Worm (Caenorhabditis elegans) whole organism, L4 larva: ENCODE measurements around the gene T16A9.3.

Experiments used
- D1046.2 ChIP-seq: fragments of 200-800 bp; sonication (Bioruptor generic); IDR thresholded peaks from 2 replicates; pipeline ENCODE4 v1.3.6; 2022; ENCODE audit warnings: missing genetic modification characterization, missing compliant biosample characterization
- R02D3.7 ChIP-seq: fragments of 150-350 bp; sonication (generic microtip); optimal IDR thresholded peaks from 3 replicates; lab custom pipeline; 2014; ENCODE audit warnings: missing biosample characterization, missing genetic modification characterization
- T20F7.1 ChIP-seq: fragments of 200-800 bp; sonication (Bioruptor generic); optimal IDR thresholded peaks from 2 replicates; lab custom pipeline; 2018; ENCODE audit warnings: mild to moderate bottlenecking, missing genetic modification characterization, missing compliant biosample characterization
- ZK337.2 ChIP-seq: fragments of 200-800 bp; sonication (Bioruptor generic); IDR thresholded peaks from 2 replicates; pipeline ENCODE4 v1.3.6; 2022; ENCODE audit warnings: missing genetic modification reagents, missing genetic modification characterization, missing compliant biosample characterization
- aha-1 ChIP-seq: fragments of 150-350 bp; peaks from one replicate; lab custom pipeline; 2014; ENCODE audit warnings: missing biosample characterization, missing genetic modification characterization
- aly-2 ChIP-seq: sonication (generic microtip); optimal IDR thresholded peaks from 2 replicates; lab custom pipeline; 2018; ENCODE audit warnings: missing biosample characterization, missing genetic modification characterization
- ceh-28 ChIP-seq: fragments of 150-350 bp; optimal IDR thresholded peaks from 2 replicates; lab custom pipeline; 2014; ENCODE audit warnings: missing biosample characterization, missing genetic modification reagents, missing genetic modification characterization
- ceh-44 ChIP-seq: fragments of 200-800 bp; sonication (Bioruptor generic); IDR thresholded peaks from 2 replicates; pipeline ENCODE4 v1.3.6; 2022; ENCODE audit warnings: missing genetic modification reagents, missing genetic modification characterization, missing compliant biosample characterization
- ceh-62 ChIP-seq: sonication (generic microtip); optimal IDR thresholded peaks from 2 replicates; lab custom pipeline; 2017; ENCODE audit warnings: missing biosample characterization, missing genetic modification characterization
- ceh-82 ChIP-seq: sonication (generic microtip); optimal IDR thresholded peaks from 2 replicates; lab custom pipeline; 2017; ENCODE audit warnings: missing biosample characterization, missing genetic modification characterization
- daf-16 ChIP-seq, 3 experiments: sonication (generic microtip); optimal IDR thresholded peaks; 2 replicates each; lab custom pipeline; 2016 to 2017; ENCODE audit warnings: missing genetic modification characterization in 3 of 3, missing genetic modification reagents in 3 of 3, mild to moderate bottlenecking in 2 of 3, missing compliant biosample characterization in 2 of 3, missing biosample characterization in 1 of 3, moderate library complexity in 1 of 3
- daf-19 ChIP-seq: fragments of 200-800 bp; sonication (Bioruptor generic); conservative IDR thresholded peaks from 2 replicates; pipeline ENCODE4 v1.3.6; 2022; ENCODE audit warnings: missing genetic modification characterization, missing compliant biosample characterization
- daf-8 ChIP-seq: fragments of 200-800 bp; sonication (Bioruptor generic); IDR thresholded peaks from 2 replicates; pipeline ENCODE4 v1.3.6; 2022; ENCODE audit warnings: missing genetic modification characterization, missing compliant biosample characterization
- dmd-6 ChIP-seq: fragments of 200-800 bp; sonication (Bioruptor generic); IDR thresholded peaks from 2 replicates; pipeline ENCODE4 v1.3.6; 2022; ENCODE audit warnings: missing genetic modification reagents, missing genetic modification characterization, missing compliant biosample characterization
- dpl-1 ChIP-seq: fragments of 150-350 bp; optimal IDR thresholded peaks from 2 replicates; lab custom pipeline; 2014; ENCODE audit warnings: missing biosample characterization, missing genetic modification reagents, missing genetic modification characterization
- dve-1 ChIP-seq: sonication (generic microtip); optimal IDR thresholded peaks from 2 replicates; lab custom pipeline; 2017; ENCODE audit warnings: antibody characterized with exemption, mild to moderate bottlenecking, missing genetic modification characterization, missing compliant biosample characterization; ENCODE audit not compliant: insufficient read depth
- egl-27 ChIP-seq: sonication (generic microtip); optimal IDR thresholded peaks from 3 replicates; lab custom pipeline; 2017; ENCODE audit warnings: missing biosample characterization, missing genetic modification reagents, missing genetic modification characterization
- hif-1 ChIP-seq, 2 experiments: sonication (generic microtip); optimal IDR thresholded peaks; 2 replicates each; lab custom pipeline; 2016 to 2017; ENCODE audit warnings: missing compliant biosample characterization in 2 of 2, missing genetic modification characterization in 2 of 2, missing genetic modification reagents in 2 of 2, missing genotype in 2 of 2, mild to moderate bottlenecking in 1 of 2
- hlh-11 ChIP-seq: fragments of 200-800 bp; sonication (Bioruptor generic); optimal IDR thresholded peaks from 2 replicates; lab custom pipeline; 2018; ENCODE audit warnings: mild to moderate bottlenecking, missing genetic modification characterization, missing compliant biosample characterization
- hlh-30 ChIP-seq: sonication (generic microtip); optimal IDR thresholded peaks from 2 replicates; lab custom pipeline; 2017; ENCODE audit warnings: antibody characterized with exemption, mild to moderate bottlenecking, missing genetic modification characterization, missing compliant biosample characterization; ENCODE audit not compliant: insufficient read depth
- jun-1 ChIP-seq: fragments of 150-350 bp; optimal IDR thresholded peaks from 2 replicates; lab custom pipeline; 2014; ENCODE audit warnings: missing biosample characterization, missing genetic modification reagents, missing genetic modification characterization
- lim-7 ChIP-seq: fragments of 200-800 bp; sonication (Bioruptor generic); IDR thresholded peaks from 2 replicates; pipeline ENCODE4 v1.3.6; 2022; ENCODE audit warnings: missing genetic modification characterization, missing compliant biosample characterization
- lin-1 ChIP-seq: fragments of 200-800 bp; sonication (Bioruptor generic); IDR thresholded peaks from 2 replicates; pipeline ENCODE4 v1.3.6; 2022; ENCODE audit warnings: missing genetic modification reagents, missing genetic modification characterization, missing compliant biosample characterization
- lin-15B ChIP-seq: fragments of 150-350 bp; sonication (generic microtip); optimal IDR thresholded peaks from 3 replicates; lab custom pipeline; 2014; ENCODE audit warnings: missing biosample characterization, missing genetic modification characterization
- mdl-1 ChIP-seq, 2 experiments: fragments of 150-350 bp in 1 of 2; sonication (generic microtip) in 1 of 2; optimal IDR thresholded peaks; 2 replicates each; lab custom pipeline; 2014 to 2017; ENCODE audit warnings: missing biosample characterization in 2 of 2, missing genetic modification characterization in 2 of 2
- mdt-29 ChIP-seq: fragments of 200-800 bp; sonication (Bioruptor generic); IDR thresholded peaks from 2 replicates; pipeline ENCODE4 v1.3.6; 2022; ENCODE audit warnings: missing genetic modification reagents, missing genetic modification characterization, missing compliant biosample characterization
- mep-1 ChIP-seq: fragments of 150-350 bp; sonication (generic microtip); optimal IDR thresholded peaks from 3 replicates; lab custom pipeline; 2014; ENCODE audit warnings: missing biosample characterization, missing genetic modification characterization
- mes-2 ChIP-seq: sonication (generic microtip); optimal IDR thresholded peaks from 2 replicates; lab custom pipeline; 2016; ENCODE audit warnings: missing genotype, mild to moderate bottlenecking, missing genetic modification characterization, missing compliant biosample characterization; ENCODE audit not compliant: poor library complexity, severe bottlenecking
- mxl-3 ChIP-seq: fragments of 200-800 bp; sonication (Bioruptor generic); optimal IDR thresholded peaks from 2 replicates; lab custom pipeline; 2018; ENCODE audit warnings: mild to moderate bottlenecking, missing genetic modification characterization, missing compliant biosample characterization
- nhr-102 ChIP-seq: sonication (generic microtip); optimal IDR thresholded peaks from 2 replicates; lab custom pipeline; 2016; ENCODE audit warnings: mild to moderate bottlenecking, missing genetic modification characterization, moderate library complexity, missing compliant biosample characterization
- nhr-28 ChIP-seq: fragments of 150-350 bp; optimal IDR thresholded peaks from 2 replicates; lab custom pipeline; 2014; ENCODE audit warnings: missing biosample characterization, missing genetic modification characterization
- nhr-41 ChIP-seq: fragments of 200-800 bp; sonication (Bioruptor generic); IDR thresholded peaks from 2 replicates; pipeline ENCODE4 v1.3.6; 2022; ENCODE audit warnings: missing genetic modification reagents, missing genetic modification characterization, missing compliant biosample characterization
- nhr-48 ChIP-seq: sonication (generic microtip); optimal IDR thresholded peaks from 2 replicates; lab custom pipeline; 2016; ENCODE audit warnings: mild to moderate bottlenecking, missing genetic modification characterization, missing compliant biosample characterization
- pha-4 ChIP-seq, 2 experiments: fragments of 150-350 bp in 1 of 2; fragments of 200-800 bp in 1 of 2; sonication (Bioruptor generic) in 1 of 2; IDR thresholded peaks in 1 of 2; optimal IDR thresholded peaks in 1 of 2; 2 replicates each; pipeline versions ENCODE4 v1.3.6 to Lab custom; 2014 to 2022; ENCODE audit warnings: missing genetic modification characterization in 2 of 2, missing genetic modification reagents in 2 of 2, missing biosample characterization in 1 of 2, missing compliant biosample characterization in 1 of 2
- pqm-1 ChIP-seq: sonication (generic microtip); optimal IDR thresholded peaks from 2 replicates; lab custom pipeline; 2017; ENCODE audit warnings: missing biosample characterization, missing genetic modification characterization
- skn-1 ChIP-seq: fragments of 150-350 bp; optimal IDR thresholded peaks from 2 replicates; lab custom pipeline; 2014; ENCODE audit warnings: missing biosample characterization, missing genetic modification characterization
- spr-3 ChIP-seq: fragments of 200-800 bp; sonication (Bioruptor generic); optimal IDR thresholded peaks from 2 replicates; lab custom pipeline; 2018; ENCODE audit warnings: mild to moderate bottlenecking, missing genetic modification characterization, missing compliant biosample characterization
- tag-97 ChIP-seq: fragments of 200-800 bp; sonication (Bioruptor generic); IDR thresholded peaks from 2 replicates; pipeline ENCODE4 v1.3.6; 2022; ENCODE audit warnings: missing genetic modification characterization, missing compliant biosample characterization
- unc-39 ChIP-seq: sonication (generic microtip); optimal IDR thresholded peaks from 2 replicates; lab custom pipeline; 2017; ENCODE audit warnings: missing biosample characterization, missing genetic modification characterization
- unc-62 ChIP-seq, 3 experiments: fragments of 150-350 bp in 1 of 3; sonication (generic microtip); optimal IDR thresholded peaks in 2 of 3; peaks in 1 of 3; 1 replicate in 1 of 3; 2 replicates in 2 of 3; lab custom pipeline; 2014 to 2017; ENCODE audit warnings: missing biosample characterization in 3 of 3, missing genetic modification characterization in 3 of 3, missing genetic modification reagents in 3 of 3, missing genotype in 1 of 3
- zag-1 ChIP-seq: fragments of 150-350 bp; optimal IDR thresholded peaks from 2 replicates; lab custom pipeline; 2014; ENCODE audit warnings: missing biosample characterization, missing genetic modification characterization
- zip-11 ChIP-seq: fragments of 200-800 bp; sonication (Bioruptor generic); IDR thresholded peaks from 2 replicates; pipeline ENCODE4 v1.3.6; 2022; ENCODE audit warnings: missing genetic modification characterization, missing compliant biosample characterization
- zip-2 ChIP-seq: fragments of 150-350 bp; optimal IDR thresholded peaks from 2 replicates; lab custom pipeline; 2014; ENCODE audit warnings: missing biosample characterization, missing genetic modification characterization

The T16A9.3 gene

DNA sequence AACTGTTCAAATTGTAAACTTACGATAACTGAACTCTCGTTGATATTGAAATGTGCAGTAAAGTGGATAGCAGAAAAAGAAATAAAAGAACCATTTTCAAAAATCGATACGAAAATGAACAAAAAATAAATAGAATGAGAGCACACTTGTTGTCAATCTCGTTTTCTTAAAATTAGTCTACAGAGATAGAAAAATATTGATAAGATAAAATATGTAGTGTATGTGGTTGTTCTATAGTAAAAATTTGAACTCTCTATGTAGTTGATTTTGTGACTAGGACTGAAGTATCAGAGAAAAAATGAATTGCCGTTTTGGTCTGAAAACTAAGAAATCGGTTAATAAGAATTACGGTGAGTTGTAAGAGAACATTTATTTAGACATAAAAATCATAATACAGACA lies 34.0 kb upstream of the T16A9.3 start, which contains the start of gene cest-2.1:
Gene cest-2.1, minus strand, starts transcription at position 198 of the 400 bp plus-strand sequence.
- TF ChIP-seq dve-1 (tag; lab: Kevin White, UChicago): peak; percentile 11
- no peak for TF ChIP-seq ceh-62 (tag; lab: Kevin White, UChicago)
- TF ChIP-seq unc-39 (tag; lab: Kevin White, UChicago): no peak
- TF ChIP-seq mep-1 (tag; lab: Kevin White, UChicago): no peak
- no peak for TF ChIP-seq skn-1 (tag; lab: Kevin White, UChicago)
- TF ChIP-seq lim-7 (GFP tag; lab: Robert Waterston, UW): no peak
- no peak for TF ChIP-seq R02D3.7 (tag; lab: Kevin White, UChicago)
- TF ChIP-seq mxl-3: no peak
- TF ChIP-seq daf-16 (GFP tag; optimal IDR thresholded peaks at IDR 0.05; lab: Kevin White, UChicago): no peak
- peak; percentile 38 for TF ChIP-seq daf-16 (tag; optimal IDR thresholded peaks at IDR 0.05; lab: Kevin White, UChicago)
- TF ChIP-seq nhr-102: no peak
- TF ChIP-seq lin-1 (GFP tag; lab: Robert Waterston, UW): no peak
- no peak for TF ChIP-seq spr-3 (GFP tag; lab: Kevin White, UChicago)
- no peak for TF ChIP-seq daf-19 (GFP tag; lab: Robert Waterston, UW)
- no peak for TF ChIP-seq hlh-30 (tag; lab: Kevin White, UChicago)
- peak; percentile 44; the same call in 1 of the 2 replicates for TF ChIP-seq dmd-6 (GFP tag; lab: Robert Waterston, UW)
- peak; percentile 72 for TF ChIP-seq nhr-28 (tag; lab: Kevin White, UChicago)
- no peak for TF ChIP-seq mdl-1 (tag; optimal IDR thresholded peaks at IDR 0.05; lab: Kevin White, UChicago)

- TF ChIP-seq daf-16 (GFP tag; optimal IDR thresholded peaks at IDR 0.05; lab: Kevin White, UChicago): no peak
- peak; percentile 62 for TF ChIP-seq daf-16 (tag; optimal IDR thresholded peaks at IDR 0.05; lab: Kevin White, UChicago)
- 0 out of 2 replicates have a peak, but pooled peaks have one; percentile 14 for TF ChIP-seq dmd-6 (GFP tag; lab: Robert Waterston, UW)
- peak; percentile 36 for TF ChIP-seq dve-1 (tag; lab: Kevin White, UChicago)
- TF ChIP-seq nhr-48: no peak
- peak; percentile 55 for TF ChIP-seq aha-1 (tag; lab: Kevin White, UChicago)
- no peak for TF ChIP-seq lin-15B (tag; lab: Kevin White, UChicago)
- TF ChIP-seq ceh-82 (tag; lab: Kevin White, UChicago): no peak
- TF ChIP-seq nhr-28 (tag; lab: Kevin White, UChicago): peak; percentile 51
- peak; percentile 27 for TF ChIP-seq pqm-1 (tag; lab: Kevin White, UChicago)
- TF ChIP-seq aly-2 (tag; lab: Kevin White, UChicago): no peak
- no peak for TF ChIP-seq ceh-28 (tag; lab: Kevin White, UChicago)
- TF ChIP-seq zag-1 (tag; lab: Kevin White, UChicago): no peak
- no peak for TF ChIP-seq mdl-1 (tag; optimal IDR thresholded peaks at IDR 0.05; lab: Kevin White, UChicago)
- no peak for TF ChIP-seq ceh-62 (tag; lab: Kevin White, UChicago)
- TF ChIP-seq, all 104 proteins: peak for 6
These were observed 30.1 kb upstream of the T16A9.3 start, which contains the start of gene cest-2.2 for ce11 chrV:14175216-14175615. cest-2.2 (minus strand) TSS chrV:14175355.

ce11 chrV:14176572-14176971 lies 28.7 kb upstream of the T16A9.3 start:
- TF ChIP-seq D1046.2 (GFP tag; lab: Robert Waterston, UW) (no peak), mes-2 (tag; lab: Kevin White, UChicago) (no peak), egl-27 (no peak), unc-62 (GFP tag; optimal IDR thresholded peaks at IDR 0.05 in 1 of 2; lab: Kevin White, UChicago) (peak in 1 of 2 experiments; percentile 92), unc-62 (tag; optimal IDR thresholded peaks at IDR 0.05; lab: Kevin White, UChicago) (no peak), ceh-44 (no peak), T20F7.1 (GFP tag; lab: Kevin White, UChicago) (no peak)

ce11 chrV:14177657-14178129 lies 27.6 kb upstream of the T16A9.3 start, which contains the start of gene ceh-74:
ceh-74 (plus strand) TSS chrV:14178079.
- TF ChIP-seq ZK337.2 (GFP tag; lab: Robert Waterston, UW): no peak
- no peak for TF ChIP-seq pha-4 (GFP tag; IDR thresholded peaks at IDR 0.05; lab: Robert Waterston, UW)
- TF ChIP-seq pha-4 (tag; optimal IDR thresholded peaks at IDR 0.05; lab: Kevin White, UChicago): no peak
- TF ChIP-seq mep-1 (tag; lab: Kevin White, UChicago): no peak
- no peak for TF ChIP-seq jun-1
- TF ChIP-seq daf-8 (GFP tag; lab: Robert Waterston, UW): no peak
- no peak for TF ChIP-seq mdt-29
- no peak for TF ChIP-seq zip-2 (tag; lab: Kevin White, UChicago)
- TF ChIP-seq nhr-41: no peak
- no peak for TF ChIP-seq dve-1 (tag; lab: Kevin White, UChicago)
- peak; percentile 93 for TF ChIP-seq aha-1 (tag; lab: Kevin White, UChicago)
- no peak for TF ChIP-seq hif-1 (tag; optimal IDR thresholded peaks at IDR 0.05; lab: Kevin White, UChicago)
- peak; percentile 9 for TF ChIP-seq hlh-11 (tag; lab: Kevin White, UChicago)
- no peak for TF ChIP-seq tag-97 (GFP tag; lab: Robert Waterston, UW)
- no peak for TF ChIP-seq zip-11 (GFP tag; lab: Robert Waterston, UW)
- TF ChIP-seq dpl-1: peak; percentile 10
